Worm (Caenorhabditis elegans): ENCODE measurements around the gene srg-40.

DNA sequence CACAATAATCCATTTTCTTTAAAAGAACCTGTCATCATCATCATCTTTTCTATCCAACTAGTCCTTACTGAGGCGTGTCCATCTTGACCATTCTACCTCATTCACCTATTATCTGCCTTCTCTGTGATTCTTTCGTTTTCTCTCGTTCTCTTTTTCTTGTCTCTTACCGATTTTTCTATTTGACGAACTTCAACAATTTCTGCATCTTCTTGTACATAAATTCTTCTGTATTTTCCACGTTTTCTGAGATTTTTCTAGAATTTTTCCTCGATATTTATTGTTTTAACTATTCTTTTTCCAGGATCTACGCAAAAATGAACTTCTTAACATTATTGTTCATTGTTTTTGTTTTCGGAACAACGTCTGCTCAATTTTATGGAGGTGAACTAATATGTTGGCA lies 18.6 kb upstream of the srg-40 start, which contains the start of gene cnc-10:
- no peak for TF ChIP-seq nhr-76 (tag; optimal IDR thresholded peaks at IDR 0.05)
- no peak for TF ChIP-seq tbx-8 (GFP tag; optimal IDR thresholded peaks at IDR 0.05)
- no peak for TF ChIP-seq pha-4 (tag; optimal IDR thresholded peaks at IDR 0.05)
- TF ChIP-seq ztf-11 (tag; optimal IDR thresholded peaks at IDR 0.05), result no peak
- TF ChIP-seq nhr-12 (tag; optimal IDR thresholded peaks at IDR 0.05), result no peak
- TF ChIP-seq sem-2 (GFP tag; optimal IDR thresholded peaks at IDR 0.05), result no peak
- TF ChIP-seq nhr-28 (tag; optimal IDR thresholded peaks at IDR 0.05), result no peak
- no peak for TF ChIP-seq zip-8 (tag; optimal IDR thresholded peaks at IDR 0.05)
- no peak for TF ChIP-seq cnd-1 (tag; optimal IDR thresholded peaks at IDR 0.05)
